Worm (Caenorhabditis elegans) whole organism, late embryonic: ENCODE measurements around the gene F59A7.5.

Experiments
- ceh-2 ChIP-seq: sonication (generic microtip); optimal IDR thresholded peaks from 2 replicates; lab custom pipeline; 2016; ENCODE audit warnings: missing genotype, missing genetic modification characterization, missing compliant biosample characterization
- ceh-24 ChIP-seq: sonication (generic microtip); optimal IDR thresholded peaks from 2 replicates; lab custom pipeline; 2016; ENCODE audit warnings: mild to moderate bottlenecking, missing genetic modification characterization, missing compliant biosample characterization
- che-1 ChIP-seq: sonication (generic microtip); optimal IDR thresholded peaks from 2 replicates; lab custom pipeline; 2016; ENCODE audit warnings: mild to moderate bottlenecking, missing genetic modification characterization, missing compliant biosample characterization
- dmd-4 ChIP-seq: sonication (generic microtip); optimal IDR thresholded peaks from 2 replicates; lab custom pipeline; 2016; ENCODE audit warnings: borderline replicate concordance, missing genetic modification characterization, missing compliant biosample characterization
- elt-2 ChIP-seq: sonication (generic microtip); optimal IDR thresholded peaks from 2 replicates; lab custom pipeline; 2016; ENCODE audit warnings: missing genetic modification reagents, missing genetic modification characterization, missing compliant biosample characterization
- fkh-6 ChIP-seq: sonication (generic microtip); optimal IDR thresholded peaks from 2 replicates; lab custom pipeline; 2016; ENCODE audit warnings: missing genetic modification characterization, missing compliant biosample characterization
- hlh-30 ChIP-seq: sonication (generic microtip); optimal IDR thresholded peaks from 2 replicates; lab custom pipeline; 2017; ENCODE audit warnings: antibody characterized with exemption, missing genetic modification characterization, missing compliant biosample characterization; ENCODE audit not compliant: insufficient read depth
- mec-3 ChIP-seq: sonication (generic microtip); optimal IDR thresholded peaks from 2 replicates; lab custom pipeline; 2016; ENCODE audit warnings: borderline replicate concordance, missing genetic modification characterization, missing compliant biosample characterization
- nhr-11 ChIP-seq: fragments of 150-350 bp; optimal IDR thresholded peaks from 2 replicates; lab custom pipeline; 2014; ENCODE audit warnings: missing biosample characterization, missing genetic modification characterization

DNA sequence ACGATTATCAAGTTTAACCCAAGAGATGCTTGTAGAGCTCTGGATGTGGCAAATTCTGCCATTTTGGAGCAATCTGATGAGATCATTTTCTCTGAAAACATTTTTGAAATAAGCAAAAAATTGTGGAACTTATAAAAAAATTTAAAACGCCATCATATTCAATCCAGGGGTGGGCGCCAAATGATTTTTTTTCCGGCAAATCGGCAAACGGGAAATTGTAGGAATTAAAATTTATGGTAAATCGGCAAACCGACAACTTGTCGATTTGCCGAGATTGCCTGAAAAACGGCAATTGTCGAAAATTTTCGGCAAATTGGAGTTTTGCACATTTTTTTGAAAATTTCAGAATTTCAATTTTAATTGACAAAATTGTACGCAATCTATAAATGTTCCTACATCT is 13.1 kb downstream of the F59A7.5 start, which contains the start of gene srab-23:
- no peak for TF ChIP-seq hlh-30 (tag; lab: Kevin White, UChicago)
- TF ChIP-seq elt-2 (tag; lab: Kevin White, UChicago): no peak
- no peak for TF ChIP-seq dmd-4 (tag; lab: Kevin White, UChicago)
- no peak for TF ChIP-seq ceh-24 (tag; lab: Kevin White, UChicago)
- no peak for TF ChIP-seq che-1 (tag; lab: Kevin White, UChicago)
- no peak for TF ChIP-seq mec-3
- TF ChIP-seq nhr-11 (tag; lab: Kevin White, UChicago): no peak
- no peak for TF ChIP-seq fkh-6
- no peak for TF ChIP-seq ceh-2 (tag; lab: Kevin White, UChicago)
